Fruit fly (Drosophila melanogaster) whole organism, embryonic: ENCODE data around the gene CG32639.

Experiments used
- C15 ChIP-seq: fragments of 200-800 bp; sonication (Bioruptor generic); IDR thresholded peaks from 3 replicates; pipeline ENCODE4 v1.3.6; 2022; ENCODE audit warnings: missing biosample characterization, missing genetic modification characterization
- CG12155 ChIP-seq: fragments of 200-800 bp; sonication (Bioruptor generic); optimal IDR thresholded peaks from 3 replicates; lab custom pipeline; 2016; ENCODE audit warnings: missing biosample characterization, missing genetic modification characterization
- CG12744 ChIP-seq: fragments of 200-800 bp; sonication (Bioruptor generic); optimal IDR thresholded peaks from 2 replicates; lab custom pipeline; 2016; ENCODE audit warnings: missing biosample characterization, missing genetic modification characterization
- CG13287 ChIP-seq: fragments of 200-800 bp; sonication (Bioruptor generic); IDR thresholded peaks from 2 replicates; pipeline ENCODE4 v1.3.6; 2022; ENCODE audit warnings: missing biosample characterization, missing genetic modification characterization; ENCODE audit not compliant: partially characterized antibody
- CG13424 ChIP-seq: fragments of 200-800 bp; sonication (Bioruptor generic); optimal IDR thresholded peaks from 2 replicates; lab custom pipeline; 2019; ENCODE audit warnings: missing biosample characterization, mild to moderate bottlenecking, missing genetic modification characterization, moderate library complexity
- CG15479 ChIP-seq: fragments of 200-800 bp; sonication (Bioruptor generic); optimal IDR thresholded peaks from 3 replicates; lab custom pipeline; 2019; ENCODE audit warnings: missing biosample characterization, mild to moderate bottlenecking, missing genetic modification characterization, moderate library complexity
- CG15696 ChIP-seq: fragments of 200-800 bp; sonication (Bioruptor generic); optimal IDR thresholded peaks from 2 replicates; lab custom pipeline; 2019; ENCODE audit warnings: missing biosample characterization, mild to moderate bottlenecking, missing genetic modification characterization, moderate library complexity
- CG17385 ChIP-seq: fragments of 200-800 bp; sonication (Bioruptor generic); optimal IDR thresholded peaks from 3 replicates; lab custom pipeline; 2018; ENCODE audit warnings: missing biosample characterization, mild to moderate bottlenecking, missing genetic modification characterization
- CG18476 ChIP-seq: fragments of 200-800 bp; sonication (Bioruptor generic); optimal IDR thresholded peaks from 2 replicates; lab custom pipeline; 2016; ENCODE audit warnings: missing biosample characterization, mild to moderate bottlenecking, missing genetic modification characterization
- CG2129 ChIP-seq: fragments of 200-800 bp; sonication (Bioruptor generic); IDR thresholded peaks from 2 replicates; pipeline ENCODE4 v1.3.6; 2022; ENCODE audit warnings: missing biosample characterization, missing genetic modification characterization; ENCODE audit not compliant: partially characterized antibody
- CG2889 ChIP-seq: fragments of 200-800 bp; sonication (Bioruptor generic); IDR thresholded peaks from 3 replicates; pipeline ENCODE4 v1.3.6; 2022; ENCODE audit warnings: missing biosample characterization, missing genetic modification characterization
- CG31365 ChIP-seq: fragments of 200-800 bp; sonication (Bioruptor generic); optimal IDR thresholded peaks from 2 replicates; lab custom pipeline; 2018; ENCODE audit warnings: missing biosample characterization, mild to moderate bottlenecking, missing genetic modification characterization
- CG3163 ChIP-seq: fragments of 200-800 bp; sonication (Bioruptor generic); optimal IDR thresholded peaks from 3 replicates; lab custom pipeline; 2016; ENCODE audit warnings: missing biosample characterization, missing genetic modification characterization
- CG32772 ChIP-seq: fragments of 200-800 bp; sonication (Bioruptor generic); IDR thresholded peaks from 2 replicates; pipeline ENCODE4 v1.3.6; 2022; ENCODE audit warnings: missing biosample characterization, missing genetic modification characterization
- CG7786 ChIP-seq: fragments of 200-800 bp; sonication (Bioruptor generic); optimal IDR thresholded peaks from 2 replicates; lab custom pipeline; 2016; ENCODE audit warnings: missing biosample characterization, missing genetic modification characterization
- CG7839 ChIP-seq: fragments of 200-800 bp; sonication (Bioruptor generic); optimal IDR thresholded peaks from 3 replicates; lab custom pipeline; 2018; ENCODE audit warnings: missing biosample characterization, mild to moderate bottlenecking, missing genetic modification characterization, moderate library complexity
- CG8290 ChIP-seq, 3 experiments: fragments of 200-800 bp; sonication (Bioruptor generic); optimal IDR thresholded peaks; 2 replicates each; lab custom pipeline; 2016 to 2019; ENCODE audit warnings: missing biosample characterization in 3 of 3, missing genetic modification characterization in 3 of 3, mild to moderate bottlenecking in 2 of 3, moderate library complexity in 1 of 3
- CG9797 ChIP-seq: fragments of 200-800 bp; sonication (Bioruptor generic); optimal IDR thresholded peaks from 3 replicates; lab custom pipeline; 2018; ENCODE audit warnings: missing biosample characterization, mild to moderate bottlenecking, missing genetic modification characterization
- D19B ChIP-seq: fragments of 200-800 bp; sonication (Bioruptor generic); optimal IDR thresholded peaks from 2 replicates; lab custom pipeline; 2017; ENCODE audit warnings: missing biosample characterization, mild to moderate bottlenecking, missing genetic modification characterization
- Dip3 ChIP-seq: fragments of 200-800 bp; sonication (Bioruptor generic); optimal IDR thresholded peaks from 3 replicates; lab custom pipeline; 2016; ENCODE audit warnings: missing biosample characterization, missing genetic modification characterization
- Dll ChIP-seq: fragments of 200-800 bp; sonication (Bioruptor generic); IDR thresholded peaks from 4 replicates; pipeline ENCODE4 v1.3.6; 2022; ENCODE audit warnings: missing biosample characterization, missing genetic modification characterization; ENCODE audit not compliant: partially characterized antibody
- Gug ChIP-seq: fragments of 200-800 bp; sonication (Bioruptor generic); IDR thresholded peaks from 4 replicates; pipeline ENCODE4 v1.3.6; 2022; ENCODE audit warnings: missing biosample characterization, missing genetic modification characterization
- H2.0 ChIP-seq: fragments of 200-800 bp; sonication (Bioruptor generic); IDR thresholded peaks from 2 replicates; pipeline ENCODE4 v1.3.6; 2022; ENCODE audit warnings: missing biosample characterization, missing genetic modification characterization
- Hey ChIP-seq: fragments of 200-800 bp; sonication (Bioruptor generic); optimal IDR thresholded peaks from 3 replicates; lab custom pipeline; 2018; ENCODE audit warnings: missing biosample characterization, mild to moderate bottlenecking, missing genetic modification characterization
- Hr3 ChIP-seq: fragments of 200-800 bp; sonication (Bioruptor generic); optimal IDR thresholded peaks from 3 replicates; lab custom pipeline; 2016; ENCODE audit warnings: missing biosample characterization, missing genetic modification characterization
- MTF-1 ChIP-seq: fragments of 200-800 bp; sonication (Bioruptor generic); optimal IDR thresholded peaks from 2 replicates; lab custom pipeline; 2018; ENCODE audit warnings: missing biosample characterization, mild to moderate bottlenecking, missing genetic modification characterization, borderline replicate concordance
- NFAT ChIP-seq: fragments of 200-800 bp; sonication (Bioruptor generic); IDR thresholded peaks from 2 replicates; pipeline ENCODE4 v1.3.6; 2022; ENCODE audit warnings: missing biosample characterization, missing genetic modification characterization
- Nf-YC ChIP-seq: fragments of 200-800 bp; optimal IDR thresholded peaks from 3 replicates; lab custom pipeline; 2019; ENCODE audit warnings: missing biosample characterization, mild to moderate bottlenecking, missing genetic modification characterization, moderate library complexity
- Opbp ChIP-seq: fragments of 200-800 bp; sonication (Bioruptor generic); IDR thresholded peaks from 3 replicates; pipeline ENCODE4 v1.3.6; 2022; ENCODE audit warnings: missing biosample characterization, missing genetic modification characterization; ENCODE audit not compliant: partially characterized antibody
- TFAM ChIP-seq: fragments of 200-800 bp; sonication (Bioruptor generic); optimal IDR thresholded peaks from 2 replicates; lab custom pipeline; 2017; ENCODE audit warnings: missing biosample characterization, missing genetic modification characterization, inconsistent platforms
- Taf1 ChIP-seq: fragments of 200-800 bp; sonication (Bioruptor generic); IDR thresholded peaks from 2 replicates; pipeline ENCODE4 v1.3.6; 2022; ENCODE audit warnings: missing biosample characterization, missing genetic modification characterization
- ab ChIP-seq: fragments of 200-800 bp; sonication (Bioruptor generic); optimal IDR thresholded peaks from 2 replicates; lab custom pipeline; 2016; ENCODE audit warnings: missing biosample characterization, missing genetic modification characterization
- ash1 ChIP-seq: fragments of 200-800 bp; sonication (Bioruptor generic); optimal IDR thresholded peaks from 2 replicates; lab custom pipeline; 2018; ENCODE audit warnings: missing biosample characterization, mild to moderate bottlenecking, missing genetic modification characterization
- br ChIP-seq: fragments of >200 bp; optimal IDR thresholded peaks from 2 replicates; lab custom pipeline; 2017
- cato ChIP-seq: fragments of 200-800 bp; sonication (Bioruptor generic); optimal IDR thresholded peaks from 2 replicates; lab custom pipeline; 2016; ENCODE audit warnings: missing biosample characterization, missing genetic modification characterization, borderline replicate concordance
- cwo ChIP-seq: fragments of 200-800 bp; sonication (Bioruptor generic); optimal IDR thresholded peaks from 3 replicates; lab custom pipeline; 2017; ENCODE audit warnings: missing biosample characterization, missing genetic modification characterization, mild to moderate bottlenecking, moderate library complexity, missing genetic modification reagents
- fd3F ChIP-seq: fragments of 200-800 bp; sonication (Bioruptor generic); optimal IDR thresholded peaks from 2 replicates; lab custom pipeline; 2018; ENCODE audit warnings: missing biosample characterization, mild to moderate bottlenecking, missing genetic modification characterization, moderate library complexity
- grau ChIP-seq: fragments of 200-800 bp; optimal IDR thresholded peaks from 3 replicates; lab custom pipeline; 2019; ENCODE audit warnings: missing biosample characterization, mild to moderate bottlenecking, missing genetic modification characterization, moderate library complexity
- gsb-n ChIP-seq: fragments of 200-800 bp; sonication (Bioruptor generic); optimal IDR thresholded peaks from 3 replicates; lab custom pipeline; 2018; ENCODE audit warnings: missing biosample characterization, mild to moderate bottlenecking, missing genetic modification characterization
- lbe ChIP-seq: fragments of 200-800 bp; sonication (Bioruptor generic); optimal IDR thresholded peaks from 2 replicates; lab custom pipeline; 2016; ENCODE audit warnings: missing biosample characterization, mild to moderate bottlenecking, missing genetic modification characterization
- luna ChIP-seq: fragments of 200-800 bp; sonication (Bioruptor generic); optimal IDR thresholded peaks from 2 replicates; lab custom pipeline; 2016; ENCODE audit warnings: missing biosample characterization, missing genetic modification characterization
- nau ChIP-seq: fragments of 200-800 bp; sonication (Bioruptor generic); optimal IDR thresholded peaks from 3 replicates; lab custom pipeline; 2017; ENCODE audit warnings: missing biosample characterization, mild to moderate bottlenecking, missing genetic modification characterization, missing genetic modification reagents
- phol ChIP-seq: fragments of 200-800 bp; sonication (Bioruptor generic); optimal IDR thresholded peaks from 3 replicates; lab custom pipeline; 2018; ENCODE audit warnings: missing biosample characterization, mild to moderate bottlenecking, missing genetic modification characterization, moderate library complexity
- scrt ChIP-seq: fragments of 200-800 bp; sonication (Bioruptor generic); optimal IDR thresholded peaks from 2 replicates; lab custom pipeline; 2018; ENCODE audit warnings: missing biosample characterization, mild to moderate bottlenecking, missing genetic modification characterization, moderate library complexity
- sim ChIP-seq: fragments of 200-800 bp; sonication (Bioruptor generic); IDR thresholded peaks from 2 replicates; pipeline ENCODE4 v1.3.6; 2022; ENCODE audit warnings: missing biosample characterization, missing genetic modification characterization
- sisA ChIP-seq: fragments of 200-800 bp; sonication (Bioruptor generic); IDR thresholded peaks from 2 replicates; pipeline ENCODE4 v1.3.6; 2022; ENCODE audit warnings: missing biosample characterization, missing genetic modification characterization
- stc ChIP-seq: fragments of 200-800 bp; sonication (Bioruptor generic); IDR thresholded peaks from 2 replicates; pipeline ENCODE4 v1.3.6; 2022; ENCODE audit warnings: missing biosample characterization, missing genetic modification characterization
- sug ChIP-seq: fragments of 200-800 bp; optimal IDR thresholded peaks from 2 replicates; lab custom pipeline; 2019; ENCODE audit warnings: missing biosample characterization, mild to moderate bottlenecking, missing genetic modification characterization, moderate library complexity
- zfh1 ChIP-seq: fragments of 200-800 bp; sonication (Bioruptor generic); IDR thresholded peaks from 3 replicates; pipeline ENCODE4 v1.3.6; 2022; ENCODE audit warnings: missing biosample characterization, missing genetic modification characterization

CG32639 gene

dm6 chrX:13274429-13275095 lies 38.2 kb upstream of the CG32639 start (continued):
- TF ChIP-seq CG7786 (GFP tag; lab: Kevin White, UChicago) (no peak), CG15696 (tag; lab: Kevin White, UChicago) (peak; percentile 40), Dip3 (GFP tag; lab: Kevin White, UChicago) (no peak), TFAM (no peak), Gug (GFP tag; lab: Robert Waterston, UW) (no peak), ab (no peak), br (lab: Kevin White, UChicago) (no peak), cato (GFP tag; lab: Kevin White, UChicago) (peak; percentile 5), Hey (no peak), Hr3 (peak; percentile 21), CG12155 (GFP tag; lab: Kevin White, UChicago) (peak; percentile 25), Opbp (GFP tag; lab: Robert Waterston, UW) (no peak), stc (GFP tag; lab: Robert Waterston, UW) (peak; percentile 51), cwo (peak; percentile 39), MTF-1 (GFP tag; lab: Kevin White, UChicago) (no peak), CG3163 (no peak), CG9797 (GFP tag; lab: Kevin White, UChicago) (no peak), luna (GFP tag; lab: Kevin White, UChicago) (no peak), CG13287 (no peak), CG13424 (tag; lab: Kevin White, UChicago) (peak; percentile 81), H2.0 (no peak), ash1 (GFP tag; lab: Kevin White, UChicago) (no peak), gsb-n (tag; lab: Kevin White, UChicago) (peak; percentile 59), CG12744 (GFP tag; lab: Kevin White, UChicago) (no peak), sim (0 out of 2 replicates have a peak, but pooled peaks have one; percentile 5), CG31365 (tag; lab: Kevin White, UChicago) (no peak), Nf-YC (tag; lab: Kevin White, UChicago) (peak; percentile 60), zfh1 (GFP tag; lab: Robert Waterston, UW) (no peak), CG18476 (GFP tag; lab: Kevin White, UChicago) (peak; percentile 48), Dll (GFP tag; lab: Robert Waterston, UW) (no peak), CG8290 (GFP tag; optimal IDR thresholded peaks at IDR 0.05; lab: Kevin White, UChicago) (no peak), CG8290 (tag; optimal IDR thresholded peaks at IDR 0.05; lab: Kevin White, UChicago) (no peak), Taf1 (GFP tag; lab: Robert Waterston, UW) (no peak), C15 (GFP tag; lab: Robert Waterston, UW) (no peak), fd3F (peak; percentile 32), scrt (GFP tag; lab: Kevin White, UChicago) (peak; percentile 7), D19B (no peak), CG2889 (GFP tag; lab: Robert Waterston, UW) (no peak), nau (GFP tag; lab: Kevin White, UChicago) (no peak), grau (tag; lab: Kevin White, UChicago) (peak; percentile 76), CG17385 (GFP tag; lab: Kevin White, UChicago) (peak; percentile 65), lbe (GFP tag; lab: Kevin White, UChicago) (no peak), NFAT (GFP tag; lab: Robert Waterston, UW) (no peak), CG2129 (GFP tag; lab: Robert Waterston, UW) (no peak), CG15479 (no peak), CG7839 (tag; lab: Kevin White, UChicago) (peak; percentile 80), sug (tag; lab: Kevin White, UChicago) (peak; percentile 42), CG32772 (GFP tag; lab: Robert Waterston, UW) (peak; percentile 41; the same call in 1 of the 2 replicates), sisA (GFP tag; lab: Robert Waterston, UW) (peak; percentile 57), phol (peak; percentile 81)
